Fruit fly (Drosophila melanogaster): ENCODE measurements around the gene CG15571.

CG15571 gene

dm6 chrX:4197463-4197862, 19.7 kb downstream of the CG15571 start (continued):
- TF ChIP-seq dmrt11E (tag; optimal IDR thresholded peaks at IDR 0.05) (peak; percentile 36), lola (GFP tag; optimal IDR thresholded peaks at IDR 0.05) (peak in 1 of 3 experiments; percentile 15), zfh1 (GFP tag; IDR thresholded peaks at IDR 0.05) (peak; percentile 63; the same call in 2 of the 3 replicates), CG32772 (GFP tag; IDR thresholded peaks at IDR 0.05) (0 out of 2 replicates have a peak, but pooled peaks have one; percentile 25), CG4404 (GFP tag; IDR thresholded peaks at IDR 0.05) (peak; percentile 30; the same call in 1 of the 2 replicates), H2.0 (GFP tag; IDR thresholded peaks at IDR 0.05) (0 out of 2 replicates have a peak, but pooled peaks have one; percentile 19), CG15011 (GFP tag; optimal IDR thresholded peaks at IDR 0.05) (no peak), tap (tag; optimal IDR thresholded peaks at IDR 0.05) (no peak)

dm6 chrX:4186737-4187136, 30.5 kb downstream of the CG15571 start:
- TF ChIP-seq CG17912 (GFP tag; optimal IDR thresholded peaks at IDR 0.05), result no peak
- no peak for TF ChIP-seq gsb-n (tag; optimal IDR thresholded peaks at IDR 0.05)
- no peak for TF ChIP-seq ttk (GFP tag; IDR thresholded peaks at IDR 0.05)
- no peak for TF ChIP-seq Gsc (GFP tag; IDR thresholded peaks at IDR 0.05)
- TF ChIP-seq CG5245 (GFP tag; optimal IDR thresholded peaks at IDR 0.05), result no peak
- TF ChIP-seq CG8089 (GFP tag; optimal IDR thresholded peaks at IDR 0.05), result no peak
- no peak for TF ChIP-seq kay (GFP tag; optimal IDR thresholded peaks at IDR 0.05)
- TF ChIP-seq CG7987 (GFP tag; optimal IDR thresholded peaks at IDR 0.05), result no peak

dm6 chrX:4185393-4185792, 31.8 kb downstream of the CG15571 start:
- TF ChIP-seq tin (GFP tag; optimal IDR thresholded peaks at IDR 0.05) (no peak), CG11456 (GFP tag; IDR thresholded peaks at IDR 0.05) (no peak), CG4424 (GFP tag; optimal IDR thresholded peaks at IDR 0.05) (no peak), NC2β (GFP tag; optimal IDR thresholded peaks at IDR 0.05) (no peak), az2 (GFP tag; optimal IDR thresholded peaks at IDR 0.05) (no peak), CG7928 (GFP tag; optimal IDR thresholded peaks at IDR 0.05) (no peak), Hr3 (GFP tag; optimal IDR thresholded peaks at IDR 0.05) (no peak), Doc3 (GFP tag; IDR thresholded peaks at IDR 0.05; ENCODE audit: partially characterized antibody) (no peak), BtbVII (GFP tag; optimal IDR thresholded peaks at IDR 0.05) (no peak), CG8290 (GFP tag; optimal IDR thresholded peaks at IDR 0.05) (no peak), CG8290 (tag; optimal IDR thresholded peaks at IDR 0.05) (no peak)

dm6 chrX:4178819-4179218, 38.4 kb downstream of the CG15571 start:
- TF ChIP-seq peb (GFP tag; IDR thresholded peaks at IDR 0.05) (no peak), Kr (GFP tag; optimal IDR thresholded peaks at IDR 0.05) (no peak), Elba2 (GFP tag; optimal IDR thresholded peaks at IDR 0.05) (peak; percentile 97), sens (GFP tag) (peak; percentile 40), Sin3A (optimal IDR thresholded peaks at IDR 0.05) (no peak)

dm6 chrX:4177733-4178132, 39.5 kb downstream of the CG15571 start:
- TF ChIP-seq bbx (GFP tag; IDR thresholded peaks at IDR 0.05; ENCODE audit: partially characterized antibody) (peak; percentile 43; the same call in 1 of the 2 replicates), Blimp-1 (GFP tag; optimal IDR thresholded peaks at IDR 0.05) (peak; percentile 21), inv (GFP tag; IDR thresholded peaks at IDR 0.05; ENCODE audit: partially characterized antibody) (no peak), Opbp (GFP tag; IDR thresholded peaks at IDR 0.05; ENCODE audit: partially characterized antibody) (peak; percentile 25; the same call in 2 of the 3 replicates), Ada2b (GFP tag; IDR thresholded peaks at IDR 0.05) (no peak), stwl (tag; optimal IDR thresholded peaks at IDR 0.05) (peak; percentile 94), vvl (GFP tag; IDR thresholded peaks at IDR 0.05) (0 out of 2 replicates have a peak, but pooled peaks have one; percentile 23), onecut (GFP tag; IDR thresholded peaks at IDR 0.05) (peak; percentile 37; the same call in 1 of the 2 replicates), lmd (GFP tag; IDR thresholded peaks at IDR 0.05) (no peak), CG16813 (GFP tag; IDR thresholded peaks at IDR 0.05; ENCODE audit: partially characterized antibody) (peak; percentile 48; the same call in 1 of the 3 replicates), Dref (GFP tag; IDR thresholded peaks at IDR 0.05) (0 out of 2 replicates have a peak, but pooled peaks have one; percentile 13), CG16779 (GFP tag; IDR thresholded peaks at IDR 0.05) (no peak)

Data from whole organism, embryonic.